Fruit fly (Drosophila melanogaster): ENCODE measurements around the gene Sar1.

dm6 chr3R:22394004-22394403 is 37.5 kb downstream of the Sar1 start, which contains the start of gene CG13857:
- TF ChIP-seq CG7101 (tag; optimal IDR thresholded peaks at IDR 0.05) (no peak), ovo (GFP tag; optimal IDR thresholded peaks at IDR 0.05) (no peak), CG7045 (GFP tag; optimal IDR thresholded peaks at IDR 0.05) (no peak), Clk (GFP tag; optimal IDR thresholded peaks at IDR 0.05) (no peak), toe (GFP tag; optimal IDR thresholded peaks at IDR 0.05) (no peak), kay (GFP tag; ENCODE audit: borderline replicate concordance) (no peak), Hr96 (GFP tag; optimal IDR thresholded peaks at IDR 0.05) (no peak), cnc (optimal IDR thresholded peaks at IDR 0.05) (no peak), Crg-1 (GFP tag; optimal IDR thresholded peaks at IDR 0.05) (no peak), CG11617 (GFP tag; optimal IDR thresholded peaks at IDR 0.05) (no peak), CG12768 (GFP tag; optimal IDR thresholded peaks at IDR 0.05) (no peak)
